Worm (Caenorhabditis elegans) whole organism, young adult: ENCODE data around the gene F20B6.6.

Experiments used
- B0035.1 ChIP-seq: sonication (generic microtip); optimal IDR thresholded peaks from 2 replicates; lab custom pipeline; 2016; ENCODE audit warnings: missing genetic modification characterization, mild to moderate bottlenecking, missing compliant biosample characterization, missing genotype, missing genetic modification reagents
- B0336.3 ChIP-seq: fragments of 200-800 bp; sonication (Bioruptor generic); IDR thresholded peaks from 2 replicates; pipeline ENCODE4 v1.3.6; 2022; ENCODE audit warnings: missing genetic modification characterization, missing compliant biosample characterization
- C06A6.2 ChIP-seq: fragments of 200-800 bp; sonication (Bioruptor generic); conservative IDR thresholded peaks from 2 replicates; pipeline ENCODE4 v1.3.6; 2022; ENCODE audit warnings: missing genetic modification characterization, missing compliant biosample characterization
- D2030.7 ChIP-seq: fragments of 200-800 bp; sonication (Bioruptor generic); IDR thresholded peaks from 2 replicates; pipeline ENCODE4 v1.3.6; 2022; ENCODE audit warnings: missing genetic modification reagents, missing genetic modification characterization, missing compliant biosample characterization
- F23B12.7 ChIP-seq: sonication (generic microtip); optimal IDR thresholded peaks from 2 replicates; lab custom pipeline; 2017; ENCODE audit warnings: missing genetic modification characterization, mild to moderate bottlenecking, missing compliant biosample characterization, antibody characterized with exemption, moderate library complexity; ENCODE audit not compliant: insufficient read depth
- F37B4.10 ChIP-seq: fragments of 200-800 bp; sonication (Bioruptor generic); IDR thresholded peaks from 2 replicates; pipeline ENCODE4 v1.3.6; 2022; ENCODE audit warnings: missing genetic modification characterization, missing compliant biosample characterization
- F49E8.2 ChIP-seq: sonication (generic microtip); optimal IDR thresholded peaks from 3 replicates; lab custom pipeline; 2017; ENCODE audit warnings: missing genetic modification characterization, mild to moderate bottlenecking, missing compliant biosample characterization, antibody characterized with exemption, moderate library complexity; ENCODE audit not compliant: insufficient read depth
- F57A8.1 ChIP-seq: fragments of 200-800 bp; sonication (Bioruptor generic); optimal IDR thresholded peaks from 2 replicates; lab custom pipeline; 2018; ENCODE audit warnings: mild to moderate bottlenecking, missing genetic modification characterization, moderate library complexity, missing compliant biosample characterization
- F57C9.4 ChIP-seq: sonication (generic microtip); optimal IDR thresholded peaks from 2 replicates; lab custom pipeline; 2017; ENCODE audit warnings: mild to moderate bottlenecking, missing genetic modification characterization, missing compliant biosample characterization
- K12H6.12 ChIP-seq: fragments of 200-800 bp; sonication (Bioruptor generic); optimal IDR thresholded peaks from 2 replicates; lab custom pipeline; 2018; ENCODE audit warnings: mild to moderate bottlenecking, missing genetic modification characterization, missing compliant biosample characterization
- Y53G8AR.9 ChIP-seq: fragments of 200-800 bp; sonication (Bioruptor generic); conservative IDR thresholded peaks from 2 replicates; pipeline ENCODE4 v1.3.6; 2022; ENCODE audit warnings: missing genetic modification reagents, missing genetic modification characterization, missing compliant biosample characterization
- Y67H2A.10 ChIP-seq: fragments of 200-800 bp; sonication (Bioruptor generic); conservative IDR thresholded peaks from 2 replicates; pipeline ENCODE4 v1.3.6; 2022; ENCODE audit warnings: missing genetic modification reagents, missing genetic modification characterization, missing compliant biosample characterization
- akir-1 ChIP-seq: fragments of 200-800 bp; sonication (Bioruptor generic); optimal IDR thresholded peaks from 2 replicates; lab custom pipeline; 2018; ENCODE audit warnings: mild to moderate bottlenecking, missing genetic modification characterization, moderate library complexity, missing compliant biosample characterization
- attf-5 ChIP-seq: fragments of 200-800 bp; sonication (Bioruptor generic); optimal IDR thresholded peaks from 2 replicates; lab custom pipeline; 2018; ENCODE audit warnings: mild to moderate bottlenecking, missing genetic modification characterization, missing compliant biosample characterization
- bed-1 ChIP-seq: fragments of 200-800 bp; sonication (Bioruptor generic); IDR thresholded peaks from 2 replicates; pipeline ENCODE4 v1.3.6; 2022; ENCODE audit warnings: missing genetic modification reagents, missing genetic modification characterization, missing compliant biosample characterization
- ccch-3 ChIP-seq: fragments of 200-800 bp; sonication (Bioruptor generic); optimal IDR thresholded peaks from 2 replicates; lab custom pipeline; 2018; ENCODE audit warnings: mild to moderate bottlenecking, missing genetic modification characterization, missing compliant biosample characterization
- cebp-1 ChIP-seq, 2 experiments: fragments of 200-800 bp in 1 of 2; sonication (Bioruptor generic) in 1 of 2; sonication (generic microtip) in 1 of 2; IDR thresholded peaks in 1 of 2; optimal IDR thresholded peaks in 1 of 2; 2 replicates each; pipeline versions ENCODE4 v1.3.6 to Lab custom; 2017 to 2022; ENCODE audit warnings: missing compliant biosample characterization in 2 of 2, missing genetic modification characterization in 2 of 2, mild to moderate bottlenecking in 1 of 2, missing genetic modification reagents in 1 of 2, moderate library complexity in 1 of 2
- ceh-27 ChIP-seq: fragments of 200-800 bp; sonication (Bioruptor generic); optimal IDR thresholded peaks from 2 replicates; lab custom pipeline; 2018; ENCODE audit warnings: mild to moderate bottlenecking, missing genetic modification characterization, moderate library complexity, missing compliant biosample characterization
- dox-1 ChIP-seq: fragments of 200-800 bp; sonication (Bioruptor generic); IDR thresholded peaks from 2 replicates; pipeline ENCODE4 v1.3.6; 2022; ENCODE audit warnings: missing genetic modification reagents, missing genetic modification characterization, missing compliant biosample characterization
- dpff-1 ChIP-seq: sonication (generic microtip); optimal IDR thresholded peaks from 2 replicates; lab custom pipeline; 2017; ENCODE audit warnings: mild to moderate bottlenecking, missing genetic modification characterization, missing compliant biosample characterization
- dpl-1 ChIP-seq: fragments of 150-350 bp; optimal IDR thresholded peaks from 2 replicates; lab custom pipeline; 2014; ENCODE audit warnings: missing biosample characterization, missing genetic modification reagents, missing genetic modification characterization
- egrh-3 ChIP-seq: fragments of 200-800 bp; sonication (Bioruptor generic); IDR thresholded peaks from 2 replicates; pipeline ENCODE4 v1.3.6; 2022; ENCODE audit warnings: missing genetic modification reagents, missing genetic modification characterization, missing compliant biosample characterization
- ekl-4 ChIP-seq: fragments of 200-800 bp; sonication (Bioruptor generic); IDR thresholded peaks from 2 replicates; pipeline ENCODE4 v1.3.6; 2022; ENCODE audit warnings: missing genetic modification reagents, missing genetic modification characterization, missing compliant biosample characterization
- fkh-3 ChIP-seq: sonication (generic microtip); optimal IDR thresholded peaks from 2 replicates; lab custom pipeline; 2016; ENCODE audit warnings: mild to moderate bottlenecking, missing genetic modification characterization, missing compliant biosample characterization
- hlh-12 ChIP-seq: sonication (generic microtip); optimal IDR thresholded peaks from 2 replicates; lab custom pipeline; 2016; ENCODE audit warnings: missing genetic modification characterization, missing compliant biosample characterization
- let-607 ChIP-seq, 2 experiments: fragments of 200-800 bp in 1 of 2; sonication (Bioruptor generic) in 1 of 2; sonication (generic microtip) in 1 of 2; optimal IDR thresholded peaks; 2 replicates each; lab custom pipeline; 2016 to 2018; ENCODE audit warnings: mild to moderate bottlenecking in 2 of 2, missing compliant biosample characterization in 2 of 2, missing genetic modification characterization in 2 of 2, moderate library complexity in 2 of 2, missing genotype in 1 of 2
- lin-35 ChIP-seq, 3 experiments: fragments of 150-350 bp in 2 of 3; sonication (generic microtip) in 1 of 3; optimal IDR thresholded peaks; 2 replicates each; lab custom pipeline; 2014 to 2018; ENCODE audit warnings: missing biosample characterization in 3 of 3, missing genetic modification characterization in 3 of 3, missing genetic modification reagents in 3 of 3
- lin-40 ChIP-seq: sonication (generic microtip); optimal IDR thresholded peaks from 2 replicates; lab custom pipeline; 2016; ENCODE audit warnings: missing genetic modification characterization, mild to moderate bottlenecking, missing compliant biosample characterization, missing genotype, missing genetic modification reagents
- lir-1 ChIP-seq: fragments of 200-800 bp; sonication (Bioruptor generic); conservative IDR thresholded peaks from 2 replicates; pipeline ENCODE4 v1.3.6; 2022; ENCODE audit warnings: missing genetic modification reagents, missing genetic modification characterization, missing compliant biosample characterization
- madf-3 ChIP-seq: fragments of 200-800 bp; sonication (Bioruptor generic); IDR thresholded peaks from 2 replicates; pipeline ENCODE4 v1.3.6; 2022; ENCODE audit warnings: missing genetic modification reagents, missing genetic modification characterization, missing compliant biosample characterization
- madf-8 ChIP-seq: fragments of 200-800 bp; sonication (Bioruptor generic); conservative IDR thresholded peaks from 2 replicates; pipeline ENCODE4 v1.3.6; 2022; ENCODE audit warnings: missing genetic modification reagents, missing genetic modification characterization, missing compliant biosample characterization
- mes-4 ChIP-seq: sonication (generic microtip); optimal IDR thresholded peaks from 2 replicates; lab custom pipeline; 2016; ENCODE audit warnings: missing genotype, missing genetic modification characterization, missing compliant biosample characterization
- mxl-1 ChIP-seq: sonication (generic microtip); optimal IDR thresholded peaks from 2 replicates; lab custom pipeline; 2016; ENCODE audit warnings: missing genetic modification characterization, missing compliant biosample characterization
- nhr-27 ChIP-seq: fragments of 200-800 bp; sonication (Bioruptor generic); optimal IDR thresholded peaks from 2 replicates; lab custom pipeline; 2018; ENCODE audit warnings: mild to moderate bottlenecking, missing genetic modification characterization, moderate library complexity, missing compliant biosample characterization
- pha-4 ChIP-seq: fragments of 150-350 bp; sonication (generic microtip); optimal IDR thresholded peaks from 2 replicates; lab custom pipeline; 2014; ENCODE audit warnings: missing biosample characterization, missing genetic modification reagents, missing genetic modification characterization
- rcor-1 ChIP-seq: fragments of 200-800 bp; sonication (Bioruptor generic); IDR thresholded peaks from 2 replicates; pipeline ENCODE4 v1.3.6; 2022; ENCODE audit warnings: missing genetic modification reagents, missing genetic modification characterization, missing compliant biosample characterization
- rpc-1 ChIP-seq, 2 experiments: fragments of 150-350 bp in 1 of 2; sonication (generic microtip) in 1 of 2; optimal IDR thresholded peaks; 2 replicates each; lab custom pipeline; 2014 to 2018; ENCODE audit warnings: missing biosample characterization in 1 of 2, missing genetic modification characterization in 1 of 2, missing genetic modification reagents in 1 of 2, missing genotype in 1 of 2
- snpc-1.1 ChIP-seq: sonication (generic microtip); optimal IDR thresholded peaks from 2 replicates; lab custom pipeline; 2017; ENCODE audit warnings: missing genetic modification characterization, mild to moderate bottlenecking, missing compliant biosample characterization, antibody characterized with exemption, moderate library complexity, missing genotype, missing genetic modification reagents; ENCODE audit not compliant: insufficient read depth
- somi-1 ChIP-seq: fragments of 200-800 bp; sonication (Bioruptor generic); optimal IDR thresholded peaks from 2 replicates; lab custom pipeline; 2018; ENCODE audit warnings: mild to moderate bottlenecking, missing genetic modification characterization, missing compliant biosample characterization

Gene F20B6.6

ce11 chrX:4190537-4191144, 11.4 kb downstream of the F20B6.6 start, which contains the start of gene vha-12 (continued):
- TF ChIP-seq hlh-12: no peak
- no peak for TF ChIP-seq dpff-1 (tag; lab: Kevin White, UChicago)
- TF ChIP-seq fkh-3 (tag; lab: Kevin White, UChicago): no peak
- TF ChIP-seq F57C9.4 (tag; lab: Kevin White, UChicago): no peak
- 0 out of 2 replicates have a peak, but pooled peaks have one; percentile 13 for TF ChIP-seq egrh-3 (GFP tag; lab: Robert Waterston, UW)
- no peak for TF ChIP-seq F49E8.2 (tag; lab: Kevin White, UChicago)
- no peak for TF ChIP-seq cebp-1 (GFP tag; IDR thresholded peaks at IDR 0.05; lab: Robert Waterston, UW)
- TF ChIP-seq cebp-1 (tag; optimal IDR thresholded peaks at IDR 0.05; lab: Kevin White, UChicago): no peak
- peak; percentile 89 for TF ChIP-seq ceh-27 (GFP tag; lab: Kevin White, UChicago)
- TF ChIP-seq mes-4 (tag; lab: Kevin White, UChicago): no peak
- TF ChIP-seq madf-3: no peak
- peak; percentile 84 for TF ChIP-seq attf-5 (GFP tag; lab: Kevin White, UChicago)
- no peak for TF ChIP-seq mxl-1
- TF ChIP-seq B0336.3 (GFP tag; lab: Robert Waterston, UW): peak; percentile 66; the same call in 1 of the 2 replicates
- peak; percentile 88 for TF ChIP-seq dox-1 (GFP tag; lab: Robert Waterston, UW)
- TF ChIP-seq K12H6.12 (tag; lab: Kevin White, UChicago): peak; percentile 69
- TF ChIP-seq D2030.7 (GFP tag; lab: Robert Waterston, UW): no peak
- TF ChIP-seq lin-35 (GFP tag; optimal IDR thresholded peaks at IDR 0.05; lab: Kevin White, UChicago): peak in 1 of 3 experiments; percentile 75
- peak; percentile 50 for TF ChIP-seq F23B12.7 (tag; lab: Kevin White, UChicago)
- no peak for TF ChIP-seq rpc-1 (optimal IDR thresholded peaks at IDR 0.05; lab: Kevin White, UChicago)
- no peak for TF ChIP-seq rpc-1 (tag; optimal IDR thresholded peaks at IDR 0.05; lab: Kevin White, UChicago)
- no peak for TF ChIP-seq F37B4.10
- TF ChIP-seq madf-8 (GFP tag; lab: Robert Waterston, UW): no peak
- TF ChIP-seq ccch-3 (GFP tag; lab: Kevin White, UChicago): no peak
- TF ChIP-seq somi-1 (GFP tag; lab: Kevin White, UChicago): peak; percentile 64
- TF ChIP-seq bed-1 (GFP tag; lab: Robert Waterston, UW): no peak
- TF ChIP-seq rcor-1: peak; percentile 40; the same call in 1 of the 2 replicates
- TF ChIP-seq akir-1 (GFP tag; lab: Kevin White, UChicago): peak; percentile 55
- TF ChIP-seq dpl-1: no peak

- TF ChIP-seq Y67H2A.10 (GFP tag; lab: Robert Waterston, UW): no peak
These were observed 15.4 kb downstream of the F20B6.6 start, which contains the start of gene mrp-6 for ce11 chrX:4186656-4187055. mrp-6 (minus strand) TSS chrX:4186756.

- TF ChIP-seq K12H6.12 (tag; lab: Kevin White, UChicago) (no peak), pha-4 (tag; lab: Kevin White, UChicago) (no peak), lin-40 (tag; lab: Kevin White, UChicago) (no peak), mes-4 (tag; lab: Kevin White, UChicago) (no peak), Y53G8AR.9 (GFP tag; lab: Robert Waterston, UW) (no peak), B0336.3 (GFP tag; lab: Robert Waterston, UW) (no peak), let-607 (tag; optimal IDR thresholded peaks at IDR 0.05; lab: Kevin White, UChicago) (no peak), F57A8.1 (GFP tag; lab: Kevin White, UChicago) (no peak), ekl-4 (GFP tag; lab: Robert Waterston, UW) (no peak), B0035.1 (no peak), nhr-27 (tag; lab: Kevin White, UChicago) (no peak), lin-35 (GFP tag; optimal IDR thresholded peaks at IDR 0.05; lab: Kevin White, UChicago) (no peak), cebp-1 (GFP tag; IDR thresholded peaks at IDR 0.05; lab: Robert Waterston, UW) (no peak), cebp-1 (tag; optimal IDR thresholded peaks at IDR 0.05; lab: Kevin White, UChicago) (no peak), C06A6.2 (GFP tag; lab: Robert Waterston, UW) (no peak), dpff-1 (tag; lab: Kevin White, UChicago) (no peak), lir-1 (GFP tag; lab: Robert Waterston, UW) (no peak), snpc-1.1 (tag; lab: Kevin White, UChicago) (no peak)
These were observed 24.6 kb downstream of the F20B6.6 start, which contains the start of gene ZK470.6 for ce11 chrX:4177394-4177793. ZK470.6 (minus strand) TSS chrX:4177494.
